Worm (Caenorhabditis elegans) whole organism, late embryonic: Measurements from ENCODE around the gene pxd-1.

Experiments
- K02D7.2 ChIP-seq: sonication (generic microtip); optimal IDR thresholded peaks from 2 replicates; lab custom pipeline; 2017; ENCODE audit warnings: mild to moderate bottlenecking, missing genetic modification characterization, missing compliant biosample characterization
- ama-1 ChIP-seq: fragments of 150-350 bp; optimal IDR thresholded peaks from 2 replicates; lab custom pipeline; 2014
- ceh-30 ChIP-seq: fragments of 150-350 bp; optimal IDR thresholded peaks from 2 replicates; lab custom pipeline; 2014; ENCODE audit warnings: missing biosample characterization, missing genetic modification characterization
- ceh-34 ChIP-seq: sonication (generic microtip); optimal IDR thresholded peaks from 2 replicates; lab custom pipeline; 2016; ENCODE audit warnings: mild to moderate bottlenecking, missing genetic modification characterization, missing compliant biosample characterization
- ceh-9 ChIP-seq: sonication (generic microtip); optimal IDR thresholded peaks from 2 replicates; lab custom pipeline; 2016; ENCODE audit warnings: mild to moderate bottlenecking, missing genetic modification characterization, inconsistent platforms, missing compliant biosample characterization
- fax-1 ChIP-seq: sonication (generic microtip); optimal IDR thresholded peaks from 2 replicates; lab custom pipeline; 2016; ENCODE audit warnings: missing genotype, missing genetic modification characterization, missing compliant biosample characterization
- fkh-10 ChIP-seq: fragments of 150-350 bp; optimal IDR thresholded peaks from 2 replicates; lab custom pipeline; 2014; ENCODE audit warnings: missing biosample characterization, missing genetic modification reagents, missing genetic modification characterization
- fkh-6 ChIP-seq: sonication (generic microtip); optimal IDR thresholded peaks from 2 replicates; lab custom pipeline; 2016; ENCODE audit warnings: missing genetic modification characterization, missing compliant biosample characterization
- gmeb-2 ChIP-seq: sonication (generic microtip); optimal IDR thresholded peaks from 2 replicates; lab custom pipeline; 2016; ENCODE audit warnings: missing genetic modification characterization, inconsistent platforms, missing compliant biosample characterization
- hlh-30 ChIP-seq: sonication (generic microtip); optimal IDR thresholded peaks from 2 replicates; lab custom pipeline; 2017; ENCODE audit warnings: antibody characterized with exemption, missing genetic modification characterization, missing compliant biosample characterization; ENCODE audit not compliant: insufficient read depth
- nhr-11 ChIP-seq: fragments of 150-350 bp; optimal IDR thresholded peaks from 2 replicates; lab custom pipeline; 2014; ENCODE audit warnings: missing biosample characterization, missing genetic modification characterization
- pha-4 ChIP-seq: fragments of 150-350 bp; optimal IDR thresholded peaks from 2 replicates; lab custom pipeline; 2018; ENCODE audit warnings: missing biosample characterization, missing genetic modification reagents, missing genetic modification characterization
- unc-55 ChIP-seq: sonication (generic microtip); optimal IDR thresholded peaks from 2 replicates; lab custom pipeline; 2017; ENCODE audit warnings: missing biosample characterization, missing genetic modification reagents, missing genetic modification characterization
- ztf-16 ChIP-seq: sonication (generic microtip); optimal IDR thresholded peaks from 2 replicates; lab custom pipeline; 2017; ENCODE audit warnings: missing genetic modification characterization, missing compliant biosample characterization

ce11 chrIII:4028061-4028460 lies 22.1 kb downstream of the pxd-1 start, which contains the start of gene T02C12.5:
- no peak for TF ChIP-seq K02D7.2 (tag; lab: Kevin White, UChicago)
- TF ChIP-seq pha-4 (tag; lab: Kevin White, UChicago) = no peak
- no peak for TF ChIP-seq ceh-30 (tag; lab: Kevin White, UChicago)
- no peak for TF ChIP-seq ama-1 (lab: Kevin White, UChicago)
- no peak for TF ChIP-seq nhr-11 (tag; lab: Kevin White, UChicago)
- no peak for TF ChIP-seq ceh-34 (tag; lab: Kevin White, UChicago)
- no peak for TF ChIP-seq hlh-30 (tag; lab: Kevin White, UChicago)
- TF ChIP-seq unc-55 (GFP tag; lab: Kevin White, UChicago) = no peak
- TF ChIP-seq fax-1 (tag; lab: Kevin White, UChicago) = no peak
- no peak for TF ChIP-seq ceh-9
- no peak for TF ChIP-seq fkh-10 (GFP tag; lab: Kevin White, UChicago)
- TF ChIP-seq fkh-6 (tag; lab: Kevin White, UChicago) = no peak
- TF ChIP-seq gmeb-2 (tag; lab: Kevin White, UChicago) = no peak
- no peak for TF ChIP-seq ztf-16 (tag; lab: Kevin White, UChicago)
